Fruit fly (Drosophila melanogaster): ENCODE results near the gene Trs33.

Gene Trs33

dm6 chr3R:15319912-15320746 lies 30.7 kb downstream of the Trs33 start, which contains the start of the genes CG6276 and CG44040 (continued):
- no peak for TF ChIP-seq slou (GFP tag; optimal IDR thresholded peaks at IDR 0.05)
- TF ChIP-seq peb (GFP tag; IDR thresholded peaks at IDR 0.05), result no peak
- no peak for TF ChIP-seq mld (GFP tag; IDR thresholded peaks at IDR 0.05; ENCODE audit: partially characterized antibody)
- peak; percentile 42 for TF ChIP-seq Nf-YC (tag; optimal IDR thresholded peaks at IDR 0.05)
- no peak for TF ChIP-seq repo (GFP tag; optimal IDR thresholded peaks at IDR 0.05)
- peak; percentile 55 for TF ChIP-seq zfh2 (GFP tag; optimal IDR thresholded peaks at IDR 0.05)
- TF ChIP-seq CG8924 (tag; optimal IDR thresholded peaks at IDR 0.05), result peak; percentile 41
- peak; percentile 37 for TF ChIP-seq CG9876 (GFP tag; optimal IDR thresholded peaks at IDR 0.05)
- TF ChIP-seq CG10209 (GFP tag; optimal IDR thresholded peaks at IDR 0.05), result peak; percentile 43
- peak; percentile 40 for TF ChIP-seq stwl (tag; optimal IDR thresholded peaks at IDR 0.05)
- TF ChIP-seq Fer1 (GFP tag; optimal IDR thresholded peaks at IDR 0.05), result peak; percentile 55
- TF ChIP-seq bcd (GFP tag; optimal IDR thresholded peaks at IDR 0.05), result peak; percentile 48
- TF ChIP-seq vfl (GFP tag; optimal IDR thresholded peaks at IDR 0.05), result peak; percentile 23
- TF ChIP-seq CG6654 (GFP tag; optimal IDR thresholded peaks at IDR 0.05), result no peak
- no peak for TF ChIP-seq sens-2 (GFP tag; IDR thresholded peaks at IDR 0.05)
- TF ChIP-seq HLH54F (GFP tag; optimal IDR thresholded peaks at IDR 0.05), result peak; percentile 21
- TF ChIP-seq CG7271 (tag; optimal IDR thresholded peaks at IDR 0.05), result no peak
- peak; percentile 94 for TF ChIP-seq Med (GFP tag)
- TF ChIP-seq croc (GFP tag; conservative IDR thresholded peaks at IDR 0.05), result no peak
- peak; percentile 14 for TF ChIP-seq sd (tag; optimal IDR thresholded peaks at IDR 0.05)
- TF ChIP-seq z (GFP tag; IDR thresholded peaks at IDR 0.05), result no peak
- no peak for TF ChIP-seq Ada2b (GFP tag; IDR thresholded peaks at IDR 0.05)
- no peak for TF ChIP-seq Hr39 (optimal IDR thresholded peaks at IDR 0.05)
- TF ChIP-seq lov (optimal IDR thresholded peaks at IDR 0.05), result no peak
- no peak for TF ChIP-seq lov (GFP tag; IDR thresholded peaks at IDR 0.05)
- no peak for TF ChIP-seq psq (GFP tag; optimal IDR thresholded peaks at IDR 0.05)
- no peak for TF ChIP-seq dmrt99B (tag; optimal IDR thresholded peaks at IDR 0.05)
- peak; percentile 34 for TF ChIP-seq luna (GFP tag; optimal IDR thresholded peaks at IDR 0.05)
- TF ChIP-seq CG14667 (GFP tag; IDR thresholded peaks at IDR 0.05), result no peak
- TF ChIP-seq CG2120 (GFP tag; optimal IDR thresholded peaks at IDR 0.05), result peak; percentile 68
- TF ChIP-seq Xbp1 (GFP tag; optimal IDR thresholded peaks at IDR 0.05), result peak; percentile 35
- peak; percentile 0 for TF ChIP-seq CG6683 (GFP tag; optimal IDR thresholded peaks at IDR 0.05)
- no peak for TF ChIP-seq Atf-2 (GFP tag; optimal IDR thresholded peaks at IDR 0.05)
- no peak for TF ChIP-seq CG9797 (GFP tag; optimal IDR thresholded peaks at IDR 0.05)
- peak; percentile 73 for TF ChIP-seq CG13624 (GFP tag; optimal IDR thresholded peaks at IDR 0.05)
- no peak for TF ChIP-seq odd (GFP tag; optimal IDR thresholded peaks at IDR 0.05)
- no peak for TF ChIP-seq CG4707 (GFP tag; optimal IDR thresholded peaks at IDR 0.05)
- no peak for TF ChIP-seq fd96Cb (tag; optimal IDR thresholded peaks at IDR 0.05)
- peak; percentile 34 to 48 for TF ChIP-seq Pdp1 (GFP tag; optimal IDR thresholded peaks at IDR 0.05)
- TF ChIP-seq usp (GFP tag; optimal IDR thresholded peaks at IDR 0.05), result no peak
- TF ChIP-seq CG13894 (tag; optimal IDR thresholded peaks at IDR 0.05), result peak; percentile 20
- 0 out of 2 replicates have a peak, but pooled peaks have one; percentile 20 for TF ChIP-seq ro (GFP tag; IDR thresholded peaks at IDR 0.05)
- TF ChIP-seq Nf-YA (GFP tag; IDR thresholded peaks at IDR 0.05), result no peak
- TF ChIP-seq Meics (GFP tag; optimal IDR thresholded peaks at IDR 0.05), result peak; percentile 72
- TF ChIP-seq CG33557 (GFP tag; optimal IDR thresholded peaks at IDR 0.05), result no peak
- no peak for TF ChIP-seq prd (optimal IDR thresholded peaks at IDR 0.05)
- peak; percentile 32; the same call in 1 of the 3 replicates for TF ChIP-seq prd (GFP tag; IDR thresholded peaks at IDR 0.05)
- no peak for TF ChIP-seq CG6254 (GFP tag; optimal IDR thresholded peaks at IDR 0.05)
- no peak for TF ChIP-seq CG1832 (GFP tag; optimal IDR thresholded peaks at IDR 0.05)
- no peak for TF ChIP-seq NC2β (GFP tag; optimal IDR thresholded peaks at IDR 0.05)

All from whole organism, embryonic.